Worm (Caenorhabditis elegans) whole organism, L4/young adult: ENCODE data around the gene sams-5.

Experiments
- W03F9.2 ChIP-seq: fragments of 150-350 bp; optimal IDR thresholded peaks from 2 replicates; lab custom pipeline; 2014; ENCODE audit warnings: missing biosample characterization, missing genetic modification characterization
- dao-5 ChIP-seq: sonication (generic microtip); optimal IDR thresholded peaks from 2 replicates; lab custom pipeline; 2016; ENCODE audit warnings: missing genotype, missing genetic modification characterization, moderate library complexity, missing compliant biosample characterization
- him-1 ChIP-seq: sonication (generic microtip); optimal IDR thresholded peaks from 2 replicates; lab custom pipeline; 2016; ENCODE audit warnings: missing genotype, missing genetic modification reagents, missing genetic modification characterization, missing compliant biosample characterization

DNA sequence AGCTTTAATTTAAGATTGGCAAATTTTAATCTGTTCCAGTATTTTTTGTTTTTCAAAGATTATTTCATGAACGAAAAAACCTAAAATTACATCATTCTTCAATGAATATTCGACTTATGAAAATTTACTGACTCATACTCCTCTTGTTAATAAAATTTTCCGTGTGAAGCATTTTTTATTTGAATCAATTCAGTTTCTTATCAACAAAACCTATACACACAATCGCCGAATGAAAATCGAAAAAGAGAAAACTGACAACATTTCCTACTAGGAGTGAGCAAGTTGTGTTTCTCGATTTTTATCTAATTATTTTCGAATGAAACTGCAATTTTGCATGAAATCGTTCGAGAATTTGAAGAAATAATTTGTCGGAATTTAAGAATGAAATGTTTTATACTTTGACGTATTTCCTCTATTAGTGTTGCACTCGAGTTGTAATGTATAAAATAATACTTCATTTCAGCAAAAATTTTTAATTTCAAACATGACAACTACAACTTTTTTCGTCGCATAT lies 48.7 kb downstream of the sams-5 start, which contains the start of gene F58F9.4:
- TF ChIP-seq him-1 (tag; lab: Kevin White, UChicago), result no peak
- no peak for TF ChIP-seq W03F9.2
- TF ChIP-seq dao-5, result no peak
